Worm (Caenorhabditis elegans) whole organism, young adult: Measurements from ENCODE around the gene adh-1.

Experiments
- B0336.3 ChIP-seq: fragments of 200-800 bp; sonication (Bioruptor generic); IDR thresholded peaks from 2 replicates; pipeline ENCODE4 v1.3.6; 2022; ENCODE audit warnings: missing genetic modification characterization, missing compliant biosample characterization
- C06A6.2 ChIP-seq: fragments of 200-800 bp; sonication (Bioruptor generic); conservative IDR thresholded peaks from 2 replicates; pipeline ENCODE4 v1.3.6; 2022; ENCODE audit warnings: missing genetic modification characterization, missing compliant biosample characterization
- F10E7.11 ChIP-seq: sonication (generic microtip); optimal IDR thresholded peaks from 2 replicates; lab custom pipeline; 2017; ENCODE audit warnings: mild to moderate bottlenecking, missing genetic modification characterization, moderate library complexity, missing compliant biosample characterization
- F22D6.2 ChIP-seq: sonication (generic microtip); optimal IDR thresholded peaks from 2 replicates; lab custom pipeline; 2016; ENCODE audit warnings: mild to moderate bottlenecking, missing genetic modification characterization, missing compliant biosample characterization
- F33H1.4 ChIP-seq: fragments of 200-800 bp; sonication (Bioruptor generic); IDR thresholded peaks from 2 replicates; pipeline ENCODE4 v1.3.6; 2022; ENCODE audit warnings: missing genetic modification reagents, missing genetic modification characterization, missing compliant biosample characterization
- F49E8.2 ChIP-seq: sonication (generic microtip); optimal IDR thresholded peaks from 3 replicates; lab custom pipeline; 2017; ENCODE audit warnings: missing genetic modification characterization, mild to moderate bottlenecking, missing compliant biosample characterization, antibody characterized with exemption, moderate library complexity; ENCODE audit not compliant: insufficient read depth
- F52B5.7 ChIP-seq: sonication (generic microtip); optimal IDR thresholded peaks from 2 replicates; lab custom pipeline; 2016; ENCODE audit warnings: mild to moderate bottlenecking, missing genetic modification characterization, missing compliant biosample characterization
- F57A8.1 ChIP-seq: fragments of 200-800 bp; sonication (Bioruptor generic); optimal IDR thresholded peaks from 2 replicates; lab custom pipeline; 2018; ENCODE audit warnings: mild to moderate bottlenecking, missing genetic modification characterization, moderate library complexity, missing compliant biosample characterization
- K11D2.4 ChIP-seq: fragments of 200-800 bp; sonication (Bioruptor generic); IDR thresholded peaks from 2 replicates; pipeline ENCODE4 v1.3.6; 2022; ENCODE audit warnings: missing genetic modification reagents, missing genetic modification characterization, missing compliant biosample characterization
- K12H6.12 ChIP-seq: fragments of 200-800 bp; sonication (Bioruptor generic); optimal IDR thresholded peaks from 2 replicates; lab custom pipeline; 2018; ENCODE audit warnings: mild to moderate bottlenecking, missing genetic modification characterization, missing compliant biosample characterization
- Y95B8A.8 ChIP-seq: fragments of 200-800 bp; sonication (Bioruptor generic); IDR thresholded peaks from 2 replicates; pipeline ENCODE4 v1.3.6; 2022; ENCODE audit warnings: missing genetic modification reagents, missing genetic modification characterization, missing compliant biosample characterization
- aptf-3 ChIP-seq: fragments of 200-800 bp; sonication (Bioruptor generic); IDR thresholded peaks from 2 replicates; pipeline ENCODE4 v1.3.6; 2022; ENCODE audit warnings: missing genetic modification characterization, missing compliant biosample characterization
- attf-6 ChIP-seq: fragments of 200-800 bp; sonication (Bioruptor generic); IDR thresholded peaks from 2 replicates; pipeline ENCODE4 v1.3.6; 2022; ENCODE audit warnings: missing genetic modification reagents, missing genetic modification characterization, missing compliant biosample characterization
- cebp-1 ChIP-seq, 2 experiments: fragments of 200-800 bp in 1 of 2; sonication (Bioruptor generic) in 1 of 2; sonication (generic microtip) in 1 of 2; IDR thresholded peaks in 1 of 2; optimal IDR thresholded peaks in 1 of 2; 2 replicates each; pipeline versions ENCODE4 v1.3.6 to Lab custom; 2017 to 2022; ENCODE audit warnings: missing compliant biosample characterization in 2 of 2, missing genetic modification characterization in 2 of 2, mild to moderate bottlenecking in 1 of 2, missing genetic modification reagents in 1 of 2, moderate library complexity in 1 of 2
- ceh-79 ChIP-seq: sonication (generic microtip); optimal IDR thresholded peaks from 2 replicates; lab custom pipeline; 2017; ENCODE audit warnings: mild to moderate bottlenecking, missing genetic modification characterization, missing compliant biosample characterization
- chd-7 ChIP-seq: sonication (generic microtip); optimal IDR thresholded peaks from 2 replicates; lab custom pipeline; 2016; ENCODE audit warnings: mild to moderate bottlenecking, missing genetic modification characterization, moderate library complexity, missing compliant biosample characterization
- egl-44 ChIP-seq: fragments of 200-800 bp; sonication (Bioruptor generic); IDR thresholded peaks from 2 replicates; pipeline ENCODE4 v1.3.6; 2022; ENCODE audit warnings: missing genetic modification reagents, missing genetic modification characterization, missing compliant biosample characterization
- egrh-3 ChIP-seq: fragments of 200-800 bp; sonication (Bioruptor generic); IDR thresholded peaks from 2 replicates; pipeline ENCODE4 v1.3.6; 2022; ENCODE audit warnings: missing genetic modification reagents, missing genetic modification characterization, missing compliant biosample characterization
- gei-17 ChIP-seq: fragments of 200-800 bp; sonication (Bioruptor generic); optimal IDR thresholded peaks from 2 replicates; lab custom pipeline; 2018; ENCODE audit warnings: mild to moderate bottlenecking, missing genetic modification characterization, missing compliant biosample characterization
- hmg-20 ChIP-seq: fragments of 200-800 bp; sonication (Bioruptor generic); IDR thresholded peaks from 2 replicates; pipeline ENCODE4 v1.3.6; 2022; ENCODE audit warnings: missing genetic modification reagents, missing genetic modification characterization, missing compliant biosample characterization
- let-526 ChIP-seq: fragments of 200-800 bp; sonication (Bioruptor generic); IDR thresholded peaks from 2 replicates; pipeline ENCODE4 v1.3.6; 2022; ENCODE audit warnings: missing genetic modification reagents, missing genetic modification characterization, missing compliant biosample characterization
- let-607 ChIP-seq, 2 experiments: fragments of 200-800 bp in 1 of 2; sonication (Bioruptor generic) in 1 of 2; sonication (generic microtip) in 1 of 2; optimal IDR thresholded peaks; 2 replicates each; lab custom pipeline; 2016 to 2018; ENCODE audit warnings: mild to moderate bottlenecking in 2 of 2, missing compliant biosample characterization in 2 of 2, missing genetic modification characterization in 2 of 2, moderate library complexity in 2 of 2, missing genotype in 1 of 2
- lin-35 ChIP-seq, 3 experiments: fragments of 150-350 bp in 2 of 3; sonication (generic microtip) in 1 of 3; optimal IDR thresholded peaks; 2 replicates each; lab custom pipeline; 2014 to 2018; ENCODE audit warnings: missing biosample characterization in 3 of 3, missing genetic modification characterization in 3 of 3, missing genetic modification reagents in 3 of 3
- lin-40 ChIP-seq: sonication (generic microtip); optimal IDR thresholded peaks from 2 replicates; lab custom pipeline; 2016; ENCODE audit warnings: missing genetic modification characterization, mild to moderate bottlenecking, missing compliant biosample characterization, missing genotype, missing genetic modification reagents
- lin-54 ChIP-seq: fragments of 200-800 bp; sonication (Bioruptor generic); optimal IDR thresholded peaks from 2 replicates; lab custom pipeline; 2018; ENCODE audit warnings: mild to moderate bottlenecking, missing genetic modification characterization, missing compliant biosample characterization
- lir-1 ChIP-seq: fragments of 200-800 bp; sonication (Bioruptor generic); conservative IDR thresholded peaks from 2 replicates; pipeline ENCODE4 v1.3.6; 2022; ENCODE audit warnings: missing genetic modification reagents, missing genetic modification characterization, missing compliant biosample characterization
- lsy-27 ChIP-seq: sonication (generic microtip); optimal IDR thresholded peaks from 2 replicates; lab custom pipeline; 2017; ENCODE audit warnings: missing genetic modification characterization, mild to moderate bottlenecking, missing compliant biosample characterization, antibody characterized with exemption, missing genotype, borderline replicate concordance; ENCODE audit not compliant: insufficient read depth
- madf-8 ChIP-seq: fragments of 200-800 bp; sonication (Bioruptor generic); conservative IDR thresholded peaks from 2 replicates; pipeline ENCODE4 v1.3.6; 2022; ENCODE audit warnings: missing genetic modification reagents, missing genetic modification characterization, missing compliant biosample characterization
- mel-28 ChIP-seq: sonication (generic microtip); optimal IDR thresholded peaks from 2 replicates; lab custom pipeline; 2016; ENCODE audit warnings: borderline replicate concordance, mild to moderate bottlenecking, missing genetic modification characterization, missing compliant biosample characterization
- nhr-80 ChIP-seq: sonication (generic microtip); optimal IDR thresholded peaks from 2 replicates; lab custom pipeline; 2016; ENCODE audit warnings: missing genetic modification characterization, missing compliant biosample characterization
- pha-4 ChIP-seq: fragments of 150-350 bp; sonication (generic microtip); optimal IDR thresholded peaks from 2 replicates; lab custom pipeline; 2014; ENCODE audit warnings: missing biosample characterization, missing genetic modification reagents, missing genetic modification characterization
- rcor-1 ChIP-seq: fragments of 200-800 bp; sonication (Bioruptor generic); IDR thresholded peaks from 2 replicates; pipeline ENCODE4 v1.3.6; 2022; ENCODE audit warnings: missing genetic modification reagents, missing genetic modification characterization, missing compliant biosample characterization
- rec-8 ChIP-seq, 2 experiments: sonication (generic microtip); optimal IDR thresholded peaks; 2 replicates each; lab custom pipeline; 2016; ENCODE audit warnings: mild to moderate bottlenecking in 2 of 2, missing genetic modification characterization in 2 of 2, missing genetic modification reagents in 2 of 2, missing genotype in 2 of 2, missing biosample characterization in 1 of 2, missing compliant biosample characterization in 1 of 2, moderate library complexity in 1 of 2
- sea-2 ChIP-seq: fragments of 200-800 bp; sonication (Bioruptor generic); IDR thresholded peaks from 2 replicates; pipeline ENCODE4 v1.3.6; 2022; ENCODE audit warnings: missing genetic modification characterization, missing compliant biosample characterization
- snpc-4 ChIP-seq, 5 experiments: fragments of 150-350 bp in 1 of 5; sonication (generic microtip) in 4 of 5; optimal IDR thresholded peaks; 2 replicates each; lab custom pipeline; 2014 to 2018; ENCODE audit warnings: missing genetic modification characterization in 5 of 5, missing biosample characterization in 3 of 5, antibody characterized with exemption in 2 of 5, mild to moderate bottlenecking in 2 of 5, missing compliant biosample characterization in 2 of 5, missing genotype in 2 of 5, moderate library complexity in 2 of 5, missing genetic modification reagents in 1 of 5
- somi-1 ChIP-seq: fragments of 200-800 bp; sonication (Bioruptor generic); optimal IDR thresholded peaks from 2 replicates; lab custom pipeline; 2018; ENCODE audit warnings: mild to moderate bottlenecking, missing genetic modification characterization, missing compliant biosample characterization
- tbp1 ChIP-seq: fragments of 200-800 bp; sonication (Bioruptor generic); optimal IDR thresholded peaks from 2 replicates; lab custom pipeline; 2018; ENCODE audit warnings: mild to moderate bottlenecking, missing genetic modification characterization, missing compliant biosample characterization
- tbx-9 ChIP-seq: sonication (generic microtip); optimal IDR thresholded peaks from 2 replicates; lab custom pipeline; 2016; ENCODE audit warnings: borderline replicate concordance, missing genetic modification characterization, inconsistent platforms, missing compliant biosample characterization
- tlf-1 ChIP-seq: fragments of 200-800 bp; sonication (Bioruptor generic); optimal IDR thresholded peaks from 2 replicates; lab custom pipeline; 2018; ENCODE audit warnings: mild to moderate bottlenecking, missing genetic modification characterization, missing compliant biosample characterization
- zim-3 ChIP-seq: sonication (generic microtip); optimal IDR thresholded peaks from 2 replicates; lab custom pipeline; 2017; ENCODE audit warnings: mild to moderate bottlenecking, missing genetic modification characterization, moderate library complexity, missing compliant biosample characterization
- ztf-22 ChIP-seq: fragments of 200-800 bp; sonication (Bioruptor generic); optimal IDR thresholded peaks from 2 replicates; lab custom pipeline; 2018; ENCODE audit warnings: mild to moderate bottlenecking, missing genetic modification characterization, moderate library complexity, missing compliant biosample characterization
- ztf-26 ChIP-seq: sonication (generic microtip); optimal IDR thresholded peaks from 2 replicates; lab custom pipeline; 2017; ENCODE audit warnings: missing genetic modification characterization, missing compliant biosample characterization

Gene adh-1

ce11 chrV:11883215-11883614, 4.8 kb upstream of the adh-1 start:
- TF ChIP-seq sea-2 (GFP tag; lab: Robert Waterston, UW) (no peak), F22D6.2 (tag; lab: Kevin White, UChicago) (no peak)
- TF ChIP-seq, all 124 proteins: peak for 0

ce11 chrV:11885087-11885486, 3.0 kb upstream of the adh-1 start:
- TF ChIP-seq pha-4 (tag; lab: Kevin White, UChicago) (peak; percentile 33), zim-3 (no peak), nhr-80 (tag; lab: Kevin White, UChicago) (peak; percentile 75)

ce11 chrV:11885939-11886338, 2.1 kb upstream of the adh-1 start:
- peak; percentile 43 for TF ChIP-seq tlf-1
- TF ChIP-seq F52B5.7, result no peak
- peak; percentile 43; the same call in 1 of the 2 replicates for TF ChIP-seq B0336.3 (GFP tag; lab: Robert Waterston, UW)
- TF ChIP-seq F22D6.2 (tag; lab: Kevin White, UChicago), result no peak
- TF ChIP-seq lin-35 (GFP tag; optimal IDR thresholded peaks at IDR 0.05; lab: Kevin White, UChicago), result no peak
- TF ChIP-seq rec-8 (tag; optimal IDR thresholded peaks at IDR 0.05; lab: Kevin White, UChicago), result no peak
- TF ChIP-seq gei-17 (GFP tag; lab: Kevin White, UChicago), result no peak
- no peak for TF ChIP-seq hmg-20
- TF ChIP-seq F33H1.4, result no peak
- no peak for TF ChIP-seq mel-28 (tag; lab: Kevin White, UChicago)
- peak; percentile 47 for TF ChIP-seq pha-4 (tag; lab: Kevin White, UChicago)
- TF ChIP-seq rcor-1 (GFP tag; lab: Robert Waterston, UW), result no peak
- TF ChIP-seq egl-44 (GFP tag; lab: Robert Waterston, UW), result 0 out of 2 replicates have a peak, but pooled peaks have one; percentile 61
- peak; percentile 9 for TF ChIP-seq K12H6.12 (tag; lab: Kevin White, UChicago)
- peak in 1 of 2 experiments; percentile 45 for TF ChIP-seq let-607 (tag; optimal IDR thresholded peaks at IDR 0.05; lab: Kevin White, UChicago)
- TF ChIP-seq lsy-27, result no peak
- TF ChIP-seq F57A8.1, result no peak
- TF ChIP-seq attf-6 (GFP tag; lab: Robert Waterston, UW), result no peak
- peak; percentile 51 for TF ChIP-seq ztf-22 (GFP tag; lab: Kevin White, UChicago)
- no peak for TF ChIP-seq ceh-79 (tag; lab: Kevin White, UChicago)
- no peak for TF ChIP-seq Y95B8A.8
- no peak for TF ChIP-seq tbx-9 (tag; lab: Kevin White, UChicago)
- no peak for TF ChIP-seq F49E8.2 (tag; lab: Kevin White, UChicago)
- TF ChIP-seq madf-8 (GFP tag; lab: Robert Waterston, UW), result no peak
- no peak for TF ChIP-seq lir-1 (GFP tag; lab: Robert Waterston, UW)
- TF ChIP-seq chd-7 (tag; lab: Kevin White, UChicago), result peak; percentile 49
- peak; percentile 73 for TF ChIP-seq somi-1 (GFP tag; lab: Kevin White, UChicago)
- TF ChIP-seq K11D2.4, result 0 out of 2 replicates have a peak, but pooled peaks have one; percentile 41
- TF ChIP-seq nhr-80 (tag; lab: Kevin White, UChicago), result peak; percentile 72
- peak; percentile 30; the same call in 1 of the 2 replicates for TF ChIP-seq let-526
- peak; percentile 34 for TF ChIP-seq lin-40 (tag; lab: Kevin White, UChicago)
- no peak for TF ChIP-seq cebp-1 (GFP tag; IDR thresholded peaks at IDR 0.05; lab: Robert Waterston, UW)
- peak; percentile 70 for TF ChIP-seq cebp-1 (tag; optimal IDR thresholded peaks at IDR 0.05; lab: Kevin White, UChicago)
- TF ChIP-seq lin-54, result peak; percentile 18
- no peak for TF ChIP-seq snpc-4 (GFP tag; optimal IDR thresholded peaks at IDR 0.05; lab: Kevin White, UChicago)
- TF ChIP-seq snpc-4 (tag; optimal IDR thresholded peaks at IDR 0.05; lab: Kevin White, UChicago), result peak in 2 of 4 experiments; percentile 3 to 66
- TF ChIP-seq tbp1 (GFP tag; lab: Kevin White, UChicago), result peak; percentile 30
- 0 out of 2 replicates have a peak, but pooled peaks have one; percentile 13 for TF ChIP-seq C06A6.2 (GFP tag; lab: Robert Waterston, UW)
- no peak for TF ChIP-seq aptf-3 (GFP tag; lab: Robert Waterston, UW)
- no peak for TF ChIP-seq F10E7.11 (tag; lab: Kevin White, UChicago)
- TF ChIP-seq egrh-3 (GFP tag; lab: Robert Waterston, UW), result no peak
- TF ChIP-seq ztf-26 (tag; lab: Kevin White, UChicago), result peak; percentile 63
